Worm (Caenorhabditis elegans) whole organism, mixed stage, embryonic: ENCODE data around the gene C35D10.10.

Experiments
- blmp-1 ChIP-seq: fragments of 150-350 bp; optimal IDR thresholded peaks from 2 replicates; lab custom pipeline; 2014; ENCODE audit warnings: missing biosample characterization, missing genetic modification characterization
- elt-3 ChIP-seq: fragments of 150-350 bp; optimal IDR thresholded peaks from 2 replicates; lab custom pipeline; 2014; ENCODE audit warnings: missing biosample characterization, missing genetic modification characterization
- mab-5 ChIP-seq: fragments of 150-350 bp; optimal IDR thresholded peaks from 2 replicates; lab custom pipeline; 2014; ENCODE audit warnings: missing biosample characterization, missing genetic modification characterization
- nhr-12 ChIP-seq: fragments of 150-350 bp; optimal IDR thresholded peaks from 2 replicates; lab custom pipeline; 2014; ENCODE audit warnings: missing biosample characterization, missing genetic modification characterization
- nhr-237 ChIP-seq: fragments of 150-350 bp; optimal IDR thresholded peaks from 2 replicates; lab custom pipeline; 2014; ENCODE audit warnings: missing biosample characterization, missing genetic modification characterization
- nhr-28 ChIP-seq: fragments of 150-350 bp; optimal IDR thresholded peaks from 2 replicates; lab custom pipeline; 2014; ENCODE audit warnings: missing biosample characterization, missing genetic modification characterization
- nhr-76 ChIP-seq: sonication (generic microtip); optimal IDR thresholded peaks from 2 replicates; lab custom pipeline; 2017; ENCODE audit warnings: missing biosample characterization, missing genetic modification characterization
- unc-62 ChIP-seq: fragments of 150-350 bp; optimal IDR thresholded peaks from 2 replicates; lab custom pipeline; 2014; ENCODE audit warnings: missing biosample characterization, missing genetic modification reagents, missing genetic modification characterization
- ztf-11 ChIP-seq: fragments of 150-350 bp; optimal IDR thresholded peaks from 2 replicates; lab custom pipeline; 2014; ENCODE audit warnings: missing biosample characterization, missing genetic modification characterization

DNA sequence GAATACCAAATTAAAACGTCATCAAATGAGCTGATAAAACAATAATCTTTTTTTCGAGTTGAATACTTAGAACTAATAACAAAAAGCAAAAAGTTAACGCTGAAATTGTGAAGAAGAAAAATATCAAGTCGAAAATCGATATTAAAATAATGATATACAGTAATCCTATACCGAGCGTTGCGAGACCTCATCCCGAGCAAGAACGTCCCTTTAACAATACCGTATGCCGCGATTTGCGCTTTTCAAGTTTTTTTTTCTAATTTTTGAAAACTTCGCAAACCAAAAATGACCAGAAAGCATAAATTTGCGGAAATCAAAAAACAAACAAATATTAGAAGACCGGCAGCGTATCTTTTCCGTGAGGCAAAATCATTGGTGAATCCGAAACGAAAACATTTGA, 29.4 kb upstream of the C35D10.10 start, which contains the start of gene F26F4.5:
- TF ChIP-seq nhr-237 (tag; lab: Kevin White, UChicago) (no peak), mab-5 (no peak), blmp-1 (tag; lab: Kevin White, UChicago) (no peak), elt-3 (tag; lab: Kevin White, UChicago) (no peak), ztf-11 (no peak), unc-62 (GFP tag; lab: Kevin White, UChicago) (no peak), nhr-28 (tag; lab: Kevin White, UChicago) (no peak), nhr-12 (tag; lab: Kevin White, UChicago) (no peak), nhr-76 (tag; lab: Kevin White, UChicago) (no peak)
